Fruit fly (Drosophila melanogaster) whole organism, embryonic: ENCODE measurements around the gene CG3587.

Experiments
- CG10959 ChIP-seq: fragments of 200-800 bp; sonication (Bioruptor generic); IDR thresholded peaks from 2 replicates; pipeline ENCODE4 v1.3.6; 2022; ENCODE audit warnings: missing biosample characterization, missing genetic modification characterization
- CG12071 ChIP-seq: fragments of 200-800 bp; sonication (Bioruptor generic); optimal IDR thresholded peaks from 3 replicates; lab custom pipeline; 2018; ENCODE audit warnings: missing biosample characterization, mild to moderate bottlenecking, missing genetic modification characterization
- CG13894 ChIP-seq: fragments of 200-800 bp; sonication (Bioruptor generic); optimal IDR thresholded peaks from 3 replicates; lab custom pipeline; 2018; ENCODE audit warnings: missing biosample characterization, mild to moderate bottlenecking, missing genetic modification characterization, moderate library complexity
- CG1602 ChIP-seq: fragments of 200-800 bp; sonication (Bioruptor generic); optimal IDR thresholded peaks from 3 replicates; lab custom pipeline; 2016; ENCODE audit warnings: missing biosample characterization, missing genetic modification characterization
- CG17186 ChIP-seq: fragments of 200-800 bp; sonication (Bioruptor generic); optimal IDR thresholded peaks from 3 replicates; lab custom pipeline; 2017; ENCODE audit warnings: missing biosample characterization, missing genetic modification reagents, missing genetic modification characterization
- CG17359 ChIP-seq: fragments of 200-800 bp; sonication (Bioruptor generic); optimal IDR thresholded peaks from 3 replicates; lab custom pipeline; 2018; ENCODE audit warnings: missing biosample characterization, mild to moderate bottlenecking, missing genetic modification characterization, moderate library complexity
- CG17612 ChIP-seq: fragments of 200-800 bp; sonication (Bioruptor generic); IDR thresholded peaks from 2 replicates; pipeline ENCODE4 v1.3.6; 2022; ENCODE audit warnings: missing biosample characterization, missing genetic modification characterization
- CG18011 ChIP-seq: fragments of 200-800 bp; sonication (Bioruptor generic); optimal IDR thresholded peaks from 2 replicates; lab custom pipeline; 2017; ENCODE audit warnings: missing biosample characterization, missing genetic modification characterization, mild to moderate bottlenecking, moderate library complexity, missing genotype
- CG1832 ChIP-seq: fragments of 200-800 bp; sonication (Bioruptor generic); optimal IDR thresholded peaks from 2 replicates; lab custom pipeline; 2017; ENCODE audit warnings: missing biosample characterization, mild to moderate bottlenecking, missing genetic modification characterization, inconsistent platforms
- CG18599 ChIP-seq: fragments of 200-800 bp; sonication (Bioruptor generic); optimal IDR thresholded peaks from 3 replicates; lab custom pipeline; 2017; ENCODE audit warnings: missing biosample characterization, missing genetic modification characterization, mild to moderate bottlenecking, moderate library complexity, missing genetic modification reagents
- CG2116 ChIP-seq: fragments of 200-800 bp; sonication (Bioruptor generic); optimal IDR thresholded peaks from 3 replicates; lab custom pipeline; 2018; ENCODE audit warnings: missing biosample characterization, mild to moderate bottlenecking, missing genetic modification characterization
- CG30020 ChIP-seq: fragments of 200-800 bp; optimal IDR thresholded peaks from 2 replicates; lab custom pipeline; 2019; ENCODE audit warnings: missing biosample characterization, mild to moderate bottlenecking, missing genetic modification characterization, moderate library complexity
- CG4424 ChIP-seq: fragments of 200-800 bp; sonication (Bioruptor generic); optimal IDR thresholded peaks from 3 replicates; lab custom pipeline; 2016; ENCODE audit warnings: missing biosample characterization, missing genetic modification characterization
- CG6791 ChIP-seq: fragments of 200-800 bp; sonication (Bioruptor generic); IDR thresholded peaks from 3 replicates; pipeline ENCODE4 v1.3.6; 2022; ENCODE audit warnings: missing biosample characterization, missing genetic modification characterization; ENCODE audit not compliant: partially characterized antibody
- CG7556 ChIP-seq: fragments of 200-800 bp; sonication (Bioruptor generic); optimal IDR thresholded peaks from 2 replicates; lab custom pipeline; 2017; ENCODE audit warnings: missing biosample characterization, mild to moderate bottlenecking, missing genetic modification characterization
- CG7928 ChIP-seq: fragments of 200-800 bp; sonication (Bioruptor generic); optimal IDR thresholded peaks from 2 replicates; lab custom pipeline; 2017; ENCODE audit warnings: missing biosample characterization, mild to moderate bottlenecking, missing genetic modification characterization
- CG7963 ChIP-seq: fragments of 200-800 bp; sonication (Bioruptor generic); IDR thresholded peaks from 3 replicates; pipeline ENCODE4 v1.3.6; 2022; ENCODE audit warnings: missing biosample characterization, missing genetic modification characterization; ENCODE audit not compliant: partially characterized antibody
- CG7987 ChIP-seq: fragments of 200-800 bp; sonication (Bioruptor generic); optimal IDR thresholded peaks from 2 replicates; lab custom pipeline; 2018; ENCODE audit warnings: missing biosample characterization, mild to moderate bottlenecking, missing genetic modification characterization, moderate library complexity
- CG8290 ChIP-seq, 3 experiments: fragments of 200-800 bp; sonication (Bioruptor generic); optimal IDR thresholded peaks; 2 replicates each; lab custom pipeline; 2016 to 2019; ENCODE audit warnings: missing biosample characterization in 3 of 3, missing genetic modification characterization in 3 of 3, mild to moderate bottlenecking in 2 of 3, moderate library complexity in 1 of 3
- CG8388 ChIP-seq: fragments of 200-800 bp; sonication (Bioruptor generic); optimal IDR thresholded peaks from 2 replicates; lab custom pipeline; 2019; ENCODE audit warnings: missing biosample characterization, mild to moderate bottlenecking, missing genetic modification characterization, moderate library complexity
- D19B ChIP-seq: fragments of 200-800 bp; sonication (Bioruptor generic); optimal IDR thresholded peaks from 2 replicates; lab custom pipeline; 2017; ENCODE audit warnings: missing biosample characterization, mild to moderate bottlenecking, missing genetic modification characterization
- ERR ChIP-seq: fragments of 200-800 bp; sonication (Bioruptor generic); optimal IDR thresholded peaks from 2 replicates; lab custom pipeline; 2016; ENCODE audit warnings: missing biosample characterization, missing genetic modification characterization
- H2.0 ChIP-seq: fragments of 200-800 bp; sonication (Bioruptor generic); IDR thresholded peaks from 2 replicates; pipeline ENCODE4 v1.3.6; 2022; ENCODE audit warnings: missing biosample characterization, missing genetic modification characterization
- HLH3B ChIP-seq: fragments of 200-800 bp; sonication (Bioruptor generic); IDR thresholded peaks from 2 replicates; pipeline ENCODE4 v1.3.6; 2022; ENCODE audit warnings: missing biosample characterization, missing genetic modification characterization
- HmgZ ChIP-seq: fragments of 200-800 bp; sonication (Bioruptor generic); optimal IDR thresholded peaks from 2 replicates; lab custom pipeline; 2018; ENCODE audit warnings: missing biosample characterization, mild to moderate bottlenecking, missing genetic modification characterization
- Hmr ChIP-seq: fragments of 200-800 bp; sonication (Bioruptor generic); optimal IDR thresholded peaks from 3 replicates; lab custom pipeline; 2017; ENCODE audit warnings: mild to moderate bottlenecking, missing biosample characterization, missing genetic modification reagents, missing genetic modification characterization
- Jarid2 ChIP-seq: fragments of 200-800 bp; sonication (Bioruptor generic); optimal IDR thresholded peaks from 3 replicates; lab custom pipeline; 2017; ENCODE audit warnings: mild to moderate bottlenecking, missing biosample characterization, missing genetic modification reagents, missing genetic modification characterization
- Trl ChIP-seq, 3 experiments: fragments of >200 bp in 2 of 3; fragments of 200-800 bp in 1 of 3; sonication (Bioruptor generic) in 1 of 3; optimal IDR thresholded peaks; 2 replicates in 1 of 3; 3 replicates in 2 of 3; lab custom pipeline; 2016 to 2017; ENCODE audit warnings: missing biosample characterization in 1 of 3, missing genetic modification characterization in 1 of 3
- Xbp1 ChIP-seq: fragments of 200-800 bp; sonication (Bioruptor generic); optimal IDR thresholded peaks from 3 replicates; lab custom pipeline; 2016; ENCODE audit warnings: missing biosample characterization, mild to moderate bottlenecking, missing genetic modification characterization
- bsh ChIP-seq, 2 experiments: fragments of 200-800 bp; sonication (Bioruptor generic); optimal IDR thresholded peaks; 2 replicates each; lab custom pipeline; 2017 to 2018; ENCODE audit warnings: mild to moderate bottlenecking in 2 of 2, missing biosample characterization in 2 of 2, missing genetic modification characterization in 2 of 2, moderate library complexity in 1 of 2
- cg ChIP-seq: fragments of 200-800 bp; sonication (Bioruptor generic); optimal IDR thresholded peaks from 3 replicates; lab custom pipeline; 2019; ENCODE audit warnings: missing biosample characterization, mild to moderate bottlenecking, missing genetic modification characterization, moderate library complexity
- chinmo ChIP-seq: fragments of 200-800 bp; sonication (Bioruptor generic); IDR thresholded peaks from 4 replicates; pipeline ENCODE4 v1.3.6; 2022; ENCODE audit warnings: missing biosample characterization, missing genetic modification characterization; ENCODE audit not compliant: partially characterized antibody
- crp ChIP-seq, 2 experiments: fragments of 200-800 bp; sonication (Bioruptor generic); optimal IDR thresholded peaks; 2 replicates in 1 of 2; 3 replicates in 1 of 2; lab custom pipeline; 2017; ENCODE audit warnings: missing biosample characterization in 2 of 2, missing genetic modification characterization in 2 of 2, mild to moderate bottlenecking in 1 of 2, moderate library complexity in 1 of 2
- cwo ChIP-seq: fragments of 200-800 bp; sonication (Bioruptor generic); optimal IDR thresholded peaks from 3 replicates; lab custom pipeline; 2017; ENCODE audit warnings: missing biosample characterization, missing genetic modification characterization, mild to moderate bottlenecking, moderate library complexity, missing genetic modification reagents
- ems ChIP-seq: fragments of 200-800 bp; sonication (Bioruptor generic); optimal IDR thresholded peaks from 3 replicates; lab custom pipeline; 2016; ENCODE audit warnings: missing biosample characterization, missing genetic modification characterization
- gcm2 ChIP-seq: fragments of 200-800 bp; sonication (Bioruptor generic); optimal IDR thresholded peaks from 2 replicates; lab custom pipeline; 2016; ENCODE audit warnings: missing biosample characterization, missing genetic modification characterization
- lola ChIP-seq, 3 experiments: fragments of >200 bp in 2 of 3; fragments of 200-800 bp in 1 of 3; sonication (Bioruptor generic) in 1 of 3; optimal IDR thresholded peaks; 2 replicates each; lab custom pipeline; 2017 to 2019; ENCODE audit warnings: missing biosample characterization in 3 of 3, missing genetic modification characterization in 3 of 3, mild to moderate bottlenecking in 1 of 3, moderate library complexity in 1 of 3
- nerfin-2 ChIP-seq: fragments of 200-800 bp; sonication (Bioruptor generic); IDR thresholded peaks from 2 replicates; pipeline ENCODE4 v1.3.6; 2022; ENCODE audit warnings: missing biosample characterization, missing genetic modification characterization; ENCODE audit not compliant: partially characterized antibody
- peb ChIP-seq: fragments of 200-800 bp; sonication (Bioruptor generic); IDR thresholded peaks from 2 replicates; pipeline ENCODE4 v1.3.6; 2022; ENCODE audit warnings: missing biosample characterization, missing genetic modification characterization
- prd ChIP-seq, 3 experiments: fragments of >200 bp in 2 of 3; fragments of 200-800 bp in 1 of 3; sonication (Bioruptor generic) in 1 of 3; optimal IDR thresholded peaks in 2 of 3; IDR thresholded peaks in 1 of 3; 2 replicates in 2 of 3; 3 replicates in 1 of 3; pipeline versions ENCODE4 v1.3.6 to Lab custom; 2017 to 2022; ENCODE audit warnings: missing biosample characterization in 1 of 3, missing genetic modification characterization in 1 of 3
- row ChIP-seq: fragments of 200-800 bp; sonication (Bioruptor generic); IDR thresholded peaks from 3 replicates; pipeline ENCODE4 v1.3.6; 2022; ENCODE audit warnings: missing biosample characterization, missing genetic modification characterization
- tin ChIP-seq: fragments of 200-800 bp; sonication (Bioruptor generic); optimal IDR thresholded peaks from 3 replicates; lab custom pipeline; 2016; ENCODE audit warnings: missing biosample characterization, missing genetic modification characterization
- tio ChIP-seq: fragments of 200-800 bp; sonication (Bioruptor generic); optimal IDR thresholded peaks from 2 replicates; lab custom pipeline; 2017; ENCODE audit warnings: missing biosample characterization, missing genetic modification characterization, inconsistent platforms
- tll ChIP-seq, 2 experiments: fragments of 200-800 bp in 1 of 2; fragments of >200 bp in 1 of 2; sonication (Bioruptor generic) in 1 of 2; optimal IDR thresholded peaks; 2 replicates each; lab custom pipeline; 2017 to 2019; ENCODE audit warnings: missing biosample characterization in 2 of 2, missing genetic modification characterization in 2 of 2, mild to moderate bottlenecking in 1 of 2, moderate library complexity in 1 of 2
- zfh2 ChIP-seq: fragments of 200-800 bp; sonication (Bioruptor generic); optimal IDR thresholded peaks from 2 replicates; lab custom pipeline; 2016; ENCODE audit warnings: missing biosample characterization, missing genetic modification characterization

Gene CG3587

dm6 chrX:1963591-1964216, 23.6 kb downstream of the CG3587 start (continued):
- TF ChIP-seq row (GFP tag; lab: Robert Waterston, UW), result peak; percentile 98
- peak; percentile 68 for TF ChIP-seq CG10959
- no peak for TF ChIP-seq tll (GFP tag; optimal IDR thresholded peaks at IDR 0.05; lab: Kevin White, UChicago)
- TF ChIP-seq cg, result no peak
- peak; percentile 96 for TF ChIP-seq tin (GFP tag; lab: Kevin White, UChicago)
- TF ChIP-seq CG1832 (GFP tag; lab: Kevin White, UChicago), result no peak
- TF ChIP-seq crp (GFP tag; optimal IDR thresholded peaks at IDR 0.05; lab: Kevin White, UChicago), result peak in 1 of 2 experiments; percentile 69
- peak; percentile 88 for TF ChIP-seq zfh2
- peak; percentile 71 for TF ChIP-seq CG7928 (GFP tag; lab: Kevin White, UChicago)
- peak; percentile 97 for TF ChIP-seq CG17359 (tag; lab: Kevin White, UChicago)
- peak; percentile 91 for TF ChIP-seq CG8388 (GFP tag; lab: Kevin White, UChicago)
- peak; percentile 72 for TF ChIP-seq CG18011 (GFP tag; lab: Kevin White, UChicago)
- TF ChIP-seq CG1602, result peak; percentile 92
- TF ChIP-seq ERR (GFP tag; lab: Kevin White, UChicago), result peak; percentile 91
- TF ChIP-seq peb (GFP tag; lab: Robert Waterston, UW), result peak; percentile 91
- TF ChIP-seq Jarid2, result peak; percentile 76
- TF ChIP-seq CG30020 (tag; lab: Kevin White, UChicago), result peak; percentile 33
- peak; percentile 85 for TF ChIP-seq CG13894 (tag; lab: Kevin White, UChicago)
- TF ChIP-seq CG17186 (GFP tag; lab: Kevin White, UChicago), result peak; percentile 60
- TF ChIP-seq HLH3B (GFP tag; lab: Robert Waterston, UW), result peak; percentile 98
- TF ChIP-seq HmgZ (tag; lab: Kevin White, UChicago), result peak; percentile 95
- no peak for TF ChIP-seq CG7963 (GFP tag; lab: Robert Waterston, UW)
- TF ChIP-seq CG7556 (GFP tag; lab: Kevin White, UChicago), result peak; percentile 92
- TF ChIP-seq Xbp1 (GFP tag; lab: Kevin White, UChicago), result peak; percentile 97
- TF ChIP-seq nerfin-2 (GFP tag; lab: Robert Waterston, UW), result no peak
- TF ChIP-seq chinmo (GFP tag; lab: Robert Waterston, UW), result peak; percentile 64; the same call in 1 of the 4 replicates
- peak; percentile 95 for TF ChIP-seq ems (GFP tag; lab: Kevin White, UChicago)
- peak; percentile 81 for TF ChIP-seq CG17612 (GFP tag; lab: Robert Waterston, UW)
- TF ChIP-seq prd (optimal IDR thresholded peaks at IDR 0.05; lab: Kevin White, UChicago), result no peak
- peak; percentile 96 for TF ChIP-seq prd (GFP tag; IDR thresholded peaks at IDR 0.05; lab: Robert Waterston, UW)
- TF ChIP-seq bsh (GFP tag; optimal IDR thresholded peaks at IDR 0.05; lab: Kevin White, UChicago), result peak; percentile 26 to 95
- TF ChIP-seq CG18599 (GFP tag; lab: Kevin White, UChicago), result peak; percentile 94
- peak; percentile 93 for TF ChIP-seq CG4424 (GFP tag; lab: Kevin White, UChicago)
- TF ChIP-seq CG6791 (GFP tag; lab: Robert Waterston, UW), result no peak
- peak in 1 of 3 experiments; percentile 66 for TF ChIP-seq lola (GFP tag; optimal IDR thresholded peaks at IDR 0.05; lab: Kevin White, UChicago)
- peak; percentile 97 for TF ChIP-seq H2.0 (GFP tag; lab: Robert Waterston, UW)
- peak; percentile 96 for TF ChIP-seq CG12071
- peak; percentile 14 for TF ChIP-seq CG2116
- peak; percentile 90 for TF ChIP-seq Hmr (GFP tag; lab: Kevin White, UChicago)
- TF ChIP-seq CG8290 (GFP tag; optimal IDR thresholded peaks at IDR 0.05; lab: Kevin White, UChicago), result peak; percentile 47
- peak; percentile 41 to 99 for TF ChIP-seq CG8290 (tag; optimal IDR thresholded peaks at IDR 0.05; lab: Kevin White, UChicago)
- TF ChIP-seq gcm2 (GFP tag; lab: Kevin White, UChicago), result peak; percentile 67
- TF ChIP-seq cwo, result peak; percentile 87
- TF ChIP-seq tio, result peak; percentile 87
- peak; percentile 65 for TF ChIP-seq D19B
- peak in 1 of 2 experiments; percentile 60 for TF ChIP-seq Trl (optimal IDR thresholded peaks at IDR 0.05; lab: Kevin White, UChicago)
- TF ChIP-seq Trl (GFP tag; optimal IDR thresholded peaks at IDR 0.05; lab: Kevin White, UChicago), result peak; percentile 84
- peak; percentile 85 for TF ChIP-seq CG7987
